Worm (Caenorhabditis elegans) whole organism, L4/young adult: Measurements from ENCODE around the gene C29E4.13.

Experiments
- W03F9.2 ChIP-seq: fragments of 150-350 bp; optimal IDR thresholded peaks from 2 replicates; lab custom pipeline; 2014; ENCODE audit warnings: missing biosample characterization, missing genetic modification characterization
- dao-5 ChIP-seq: sonication (generic microtip); optimal IDR thresholded peaks from 2 replicates; lab custom pipeline; 2016; ENCODE audit warnings: missing genotype, missing genetic modification characterization, moderate library complexity, missing compliant biosample characterization
- him-1 ChIP-seq: sonication (generic microtip); optimal IDR thresholded peaks from 2 replicates; lab custom pipeline; 2016; ENCODE audit warnings: missing genotype, missing genetic modification reagents, missing genetic modification characterization, missing compliant biosample characterization

DNA sequence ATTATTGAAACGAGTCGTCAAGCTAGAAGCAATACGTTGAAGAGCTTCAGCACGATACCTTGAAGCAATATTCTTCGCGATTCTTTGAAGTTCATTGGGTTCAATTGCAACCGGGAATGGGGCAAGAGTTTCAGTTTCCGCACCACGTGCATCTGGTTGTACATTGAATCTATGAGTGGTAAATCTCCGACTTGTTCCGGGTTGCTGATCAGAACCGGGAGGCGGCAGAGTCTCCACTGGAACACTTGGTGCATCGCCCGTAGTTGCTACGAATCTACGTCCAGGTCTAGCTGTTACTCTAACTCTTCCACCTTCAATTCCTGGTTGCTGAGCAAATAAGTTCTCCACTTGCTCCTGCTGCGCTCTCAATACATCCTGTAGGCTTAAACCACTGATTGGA, 39.5 kb downstream of the C29E4.13 start:
- no peak for TF ChIP-seq him-1 (tag; lab: Kevin White, UChicago)
- no peak for TF ChIP-seq W03F9.2 (tag; lab: Kevin White, UChicago)
- no peak for TF ChIP-seq dao-5 (tag; lab: Kevin White, UChicago)
